Fruit fly (Drosophila melanogaster) whole organism: Measurements from ENCODE around the gene CG9727.

ENCODE experiments used
- CG8478 ChIP-seq: fragments of >200 bp; optimal IDR thresholded peaks from 2 replicates; lab custom pipeline; 2018; ENCODE audit warnings: inconsistent platforms
- pan ChIP-seq: fragments of >200 bp; optimal IDR thresholded peaks from 2 replicates; lab custom pipeline; 2017

- no peak for TF ChIP-seq pan (lab: Kevin White, UChicago)
- TF ChIP-seq CG8478 (lab: Kevin White, UChicago), result no peak
Measured at dm6 chr3R:6468351-6468685, 11.8 kb upstream of the CG9727 start, which contains the start of gene Neurochondrin.
